Worm (Caenorhabditis elegans) whole organism, midembryonic: ENCODE data around the gene col-133.

Experiments
- T22C8.4 ChIP-seq: fragments of 200-800 bp; sonication (Bioruptor generic); IDR thresholded peaks from 2 replicates; pipeline ENCODE4 v1.3.6; 2022; ENCODE audit warnings: missing genetic modification characterization, missing compliant biosample characterization
- cog-1 ChIP-seq: sonication (generic microtip); optimal IDR thresholded peaks from 2 replicates; lab custom pipeline; 2016; ENCODE audit warnings: missing genetic modification characterization, missing compliant biosample characterization
- flt-1 ChIP-seq: fragments of 200-800 bp; sonication (Bioruptor generic); IDR thresholded peaks from 2 replicates; pipeline ENCODE4 v1.3.6; 2022; ENCODE audit warnings: missing genetic modification characterization, missing compliant biosample characterization
- klf-2 ChIP-seq: fragments of 200-800 bp; sonication (Bioruptor generic); conservative IDR thresholded peaks from 2 replicates; pipeline ENCODE4 v1.3.6; 2022; ENCODE audit warnings: missing genetic modification reagents, missing genetic modification characterization, missing compliant biosample characterization
- med-1 ChIP-seq: sonication (generic microtip); optimal IDR thresholded peaks from 2 replicates; lab custom pipeline; 2017; ENCODE audit warnings: missing genetic modification characterization, mild to moderate bottlenecking, missing compliant biosample characterization, antibody characterized with exemption, missing genetic modification reagents; ENCODE audit not compliant: insufficient read depth
- ref-1 ChIP-seq: fragments of 200-800 bp; sonication (Bioruptor generic); conservative IDR thresholded peaks from 2 replicates; pipeline ENCODE4 v1.3.6; 2022; ENCODE audit warnings: missing genetic modification reagents, missing genetic modification characterization, missing compliant biosample characterization
- tab-1 ChIP-seq: fragments of 200-800 bp; sonication (Bioruptor generic); IDR thresholded peaks from 2 replicates; pipeline ENCODE4 v1.3.6; 2022; ENCODE audit warnings: missing genetic modification characterization, missing compliant biosample characterization
- ztf-23 ChIP-seq: fragments of 200-800 bp; sonication (Bioruptor generic); IDR thresholded peaks from 2 replicates; pipeline ENCODE4 v1.3.6; 2022; ENCODE audit warnings: missing genetic modification reagents, missing genetic modification characterization, missing compliant biosample characterization
- ztf-29 ChIP-seq: fragments of 200-800 bp; sonication (Bioruptor generic); IDR thresholded peaks from 2 replicates; pipeline ENCODE4 v1.3.6; 2022; ENCODE audit warnings: missing genetic modification reagents, missing genetic modification characterization, missing compliant biosample characterization

col-133 gene

DNA sequence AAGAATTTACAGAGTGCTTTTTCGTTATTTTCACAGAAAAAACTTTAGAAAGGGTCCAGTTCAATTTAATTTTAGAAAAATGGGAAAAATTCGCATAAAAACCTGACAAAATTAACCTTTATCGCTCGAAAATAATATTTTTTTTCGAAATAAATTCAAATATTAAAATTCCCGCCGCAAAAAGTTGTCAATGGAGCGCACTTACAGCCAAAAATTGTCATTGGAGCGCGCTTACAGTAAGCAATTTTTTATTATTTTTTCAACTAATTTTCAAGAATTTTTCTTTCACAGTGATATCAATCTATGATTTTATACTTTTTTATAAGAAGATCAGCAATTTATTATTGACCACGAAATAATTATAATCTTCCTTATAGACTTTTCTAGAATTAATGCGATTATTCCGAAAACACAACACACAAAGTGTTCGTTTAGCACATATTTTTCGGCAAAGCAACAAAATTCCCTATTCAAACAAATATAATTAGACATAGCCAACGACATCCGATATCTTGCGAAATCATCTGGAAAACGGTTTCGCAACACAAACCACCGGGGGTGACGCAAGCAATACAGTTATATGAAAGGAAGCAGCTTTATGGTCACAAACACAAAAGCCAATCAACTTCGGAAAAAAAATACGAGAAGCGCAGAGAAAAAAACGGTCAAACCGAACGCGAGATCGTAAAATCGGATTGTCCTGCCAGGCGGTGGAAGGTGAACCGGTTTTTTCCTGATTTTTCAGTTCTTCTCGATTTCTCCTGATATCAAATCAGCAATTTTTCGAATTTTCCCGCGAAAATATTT is 28.8 kb downstream of the col-133 start:
- TF ChIP-seq ztf-23 (GFP tag; lab: Robert Waterston, UW) (no peak), cog-1 (tag; lab: Kevin White, UChicago) (no peak), flt-1 (GFP tag; lab: Robert Waterston, UW) (no peak), tab-1 (no peak), ref-1 (GFP tag; lab: Robert Waterston, UW) (no peak), med-1 (GFP tag; lab: Kevin White, UChicago) (no peak), T22C8.4 (no peak), klf-2 (no peak), ztf-29 (GFP tag; lab: Robert Waterston, UW) (no peak)

DNA sequence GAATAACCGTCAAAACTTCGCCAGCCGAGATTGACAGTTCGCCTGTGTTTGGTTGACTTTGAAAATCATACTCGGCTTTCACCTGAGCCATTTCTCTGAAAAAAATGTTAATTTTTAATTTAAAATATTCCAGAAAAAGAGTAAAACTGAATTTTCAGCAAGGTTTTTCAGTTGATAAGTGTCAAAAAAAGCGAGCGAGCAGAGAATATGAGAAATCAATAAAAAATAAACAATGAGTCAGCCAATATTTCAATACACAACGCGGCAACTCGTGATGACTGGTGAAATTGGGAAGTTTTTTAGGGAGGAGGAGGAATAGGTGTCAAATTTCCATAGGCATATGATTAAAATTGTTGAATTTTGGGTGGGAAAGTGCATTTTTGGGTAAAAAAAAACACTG is 29.4 kb downstream of the col-133 start, which contains the start of gene lst-4:
lst-4 (minus strand) TSS at position 101 of the 400 bp plus-strand sequence.
- no peak for TF ChIP-seq med-1 (GFP tag; lab: Kevin White, UChicago)

DNA sequence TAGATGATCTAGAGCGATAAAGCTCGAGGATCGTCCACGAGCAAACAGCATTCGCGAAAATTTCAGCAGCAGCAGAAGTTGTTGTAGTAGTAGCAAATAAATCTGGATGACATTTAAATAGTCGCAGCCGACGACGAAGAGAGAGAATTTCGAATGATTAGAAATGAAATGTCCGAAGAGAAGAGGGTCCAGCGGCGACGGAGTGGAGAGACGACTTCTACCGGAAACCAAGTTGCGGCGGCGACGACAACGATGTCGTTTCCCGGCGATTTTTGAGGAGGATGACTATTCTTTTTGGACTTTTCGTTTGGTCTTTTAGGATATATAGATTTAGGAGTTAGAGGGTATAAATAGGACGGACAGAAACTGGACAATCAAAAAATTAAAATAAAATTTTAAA is 32.8 kb downstream of the col-133 start:
- no peak for TF ChIP-seq ref-1 (GFP tag; lab: Robert Waterston, UW)
- TF ChIP-seq tab-1, result no peak
- no peak for TF ChIP-seq T22C8.4
- no peak for TF ChIP-seq ztf-23 (GFP tag; lab: Robert Waterston, UW)
- no peak for TF ChIP-seq ztf-29 (GFP tag; lab: Robert Waterston, UW)
- TF ChIP-seq med-1 (GFP tag; lab: Kevin White, UChicago), result no peak
- no peak for TF ChIP-seq klf-2
- TF ChIP-seq flt-1 (GFP tag; lab: Robert Waterston, UW), result no peak
- no peak for TF ChIP-seq cog-1 (tag; lab: Kevin White, UChicago)

DNA sequence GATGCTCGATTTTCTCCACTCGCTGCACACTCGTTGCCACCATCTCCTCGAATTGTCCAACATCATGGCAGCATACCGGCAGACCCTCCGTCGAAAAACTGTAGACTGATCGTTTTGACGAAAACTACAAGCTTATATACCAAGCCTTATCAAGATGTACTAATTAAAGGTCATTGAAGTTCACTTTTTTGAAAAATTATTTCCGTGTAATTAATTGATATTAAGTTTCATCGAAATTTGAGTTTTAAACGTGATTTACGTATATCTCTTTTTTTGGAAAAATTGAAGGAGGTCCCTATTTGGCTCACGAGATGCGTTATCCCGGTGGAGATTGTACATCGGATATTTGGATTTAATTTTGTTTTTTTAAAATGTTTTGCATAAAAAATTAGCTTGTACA is 38.5 kb downstream of the col-133 start, which contains the start of gene Y37A1B.4:
Y37A1B.4 (minus strand) TSS at position 101 of the 400 bp plus-strand sequence.
- no peak for TF ChIP-seq ztf-23 (GFP tag; lab: Robert Waterston, UW)
- no peak for TF ChIP-seq T22C8.4
- TF ChIP-seq med-1 (GFP tag; lab: Kevin White, UChicago), result no peak

DNA sequence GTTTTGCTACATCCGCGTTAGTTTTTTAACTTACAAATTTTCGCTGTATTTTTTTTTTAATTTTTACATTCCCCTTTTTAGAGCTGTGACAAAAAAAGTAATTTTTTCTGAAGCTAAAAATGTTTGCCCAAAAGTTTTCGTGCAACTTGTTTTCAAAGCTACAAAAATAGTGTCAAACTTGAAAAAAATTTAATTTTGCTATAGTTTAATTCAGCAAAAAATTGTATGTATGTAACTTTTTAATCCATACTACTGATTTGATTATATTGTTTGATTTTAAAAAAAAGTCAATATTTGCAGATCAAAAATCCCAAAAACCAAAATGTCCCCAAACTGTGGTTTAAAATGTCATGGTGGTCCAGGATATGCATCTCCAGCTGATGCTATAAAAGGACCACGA is 48.3 kb downstream of the col-133 start, which contains the start of gene semo-1:
semo-1 (plus strand) TSS at position 301 of the 400 bp plus-strand sequence.
- no peak for TF ChIP-seq ztf-29 (GFP tag; lab: Robert Waterston, UW)
- no peak for TF ChIP-seq med-1 (GFP tag; lab: Kevin White, UChicago)
- no peak for TF ChIP-seq tab-1
- TF ChIP-seq flt-1 (GFP tag; lab: Robert Waterston, UW), result no peak
- TF ChIP-seq cog-1 (tag; lab: Kevin White, UChicago), result no peak
- no peak for TF ChIP-seq ztf-23 (GFP tag; lab: Robert Waterston, UW)
- TF ChIP-seq T22C8.4, result no peak
- TF ChIP-seq klf-2, result no peak
- TF ChIP-seq ref-1 (GFP tag; lab: Robert Waterston, UW), result no peak

DNA sequence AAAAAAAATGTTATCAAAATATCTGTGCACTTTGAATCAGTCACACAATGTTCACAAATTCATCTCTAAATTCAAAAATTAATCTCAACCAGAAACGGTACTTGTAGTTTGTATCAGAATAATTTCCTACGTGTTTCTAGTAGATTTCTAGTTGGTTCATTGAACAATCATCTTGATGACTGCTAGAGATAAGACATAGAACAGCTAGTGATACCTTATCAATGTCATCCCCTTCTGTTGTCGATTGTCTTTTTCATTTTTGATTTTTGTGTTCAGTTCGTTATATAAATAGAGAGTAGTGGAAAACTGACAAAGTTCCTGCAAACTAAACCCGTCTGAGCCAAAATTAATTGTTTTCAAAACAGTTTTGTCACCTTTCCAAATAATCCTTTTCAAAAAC is 48.7 kb downstream of the col-133 start:
- no peak for TF ChIP-seq ztf-23 (GFP tag; lab: Robert Waterston, UW)
- no peak for TF ChIP-seq klf-2
- no peak for TF ChIP-seq ref-1 (GFP tag; lab: Robert Waterston, UW)
- no peak for TF ChIP-seq tab-1
- no peak for TF ChIP-seq flt-1 (GFP tag; lab: Robert Waterston, UW)
- no peak for TF ChIP-seq cog-1 (tag; lab: Kevin White, UChicago)
- TF ChIP-seq T22C8.4, result no peak
- no peak for TF ChIP-seq ztf-29 (GFP tag; lab: Robert Waterston, UW)
- TF ChIP-seq med-1 (GFP tag; lab: Kevin White, UChicago), result no peak
